Worm (Caenorhabditis elegans) whole organism, dauer: ENCODE measurements around the gene T13F3.8.

ENCODE experiments used
- unc-62 ChIP-seq: sonication (generic microtip); optimal IDR thresholded peaks from 2 replicates; lab custom pipeline; 2017; ENCODE audit warnings: missing biosample characterization, missing genetic modification reagents, missing genetic modification characterization

T13F3.8 gene

ce11 chrV:16269556-16269955 lies at the start of gene T13F3.8, which contains the start of gene fbxa-2:
T13F3.8 (plus strand) TSS chrV:16269800.
fbxa-2 (minus strand) TSS chrV:16269656.
- TF ChIP-seq unc-62 (GFP tag; lab: Kevin White, UChicago) = no peak

ce11 chrV:16220020-16220419 lies 49.6 kb upstream of the T13F3.8 start:
- no peak for TF ChIP-seq unc-62 (GFP tag; lab: Kevin White, UChicago)

ce11 chrV:16224027-16224426 lies 45.6 kb upstream of the T13F3.8 start, which contains the start of gene stdh-2:
stdh-2 (plus strand) TSS chrV:16224327.
- TF ChIP-seq unc-62 (GFP tag; lab: Kevin White, UChicago) = no peak

ce11 chrV:16225524-16226116 lies 44.0 kb upstream of the T13F3.8 start:
- TF ChIP-seq unc-62 (GFP tag; lab: Kevin White, UChicago) = no peak

ce11 chrV:16226581-16226980 lies 43.0 kb upstream of the T13F3.8 start, which contains the start of gene F11A5.13:
F11A5.13 (minus strand) TSS chrV:16226681.
- TF ChIP-seq unc-62 (GFP tag; lab: Kevin White, UChicago) = no peak

ce11 chrV:16229439-16229838 lies 40.2 kb upstream of the T13F3.8 start:
- TF ChIP-seq unc-62 (GFP tag; lab: Kevin White, UChicago) = no peak

ce11 chrV:16229896-16230295 lies 39.7 kb upstream of the T13F3.8 start, which contains the start of the genes F21H7.2 and F21H7.12:
F21H7.2 (minus strand) TSS chrV:16229996.
F21H7.12 (plus strand) TSS chrV:16230165.
- TF ChIP-seq unc-62 (GFP tag; lab: Kevin White, UChicago) = no peak

ce11 chrV:16232180-16232579 lies 37.4 kb upstream of the T13F3.8 start, which contains the start of gene gst-22:
gst-22 (minus strand) TSS chrV:16232282.
- no peak for TF ChIP-seq unc-62 (GFP tag; lab: Kevin White, UChicago)

ce11 chrV:16233624-16234023 lies 36.0 kb upstream of the T13F3.8 start, which contains the start of gene clec-233:
clec-233 (plus strand) TSS chrV:16233924.
- no peak for TF ChIP-seq unc-62 (GFP tag; lab: Kevin White, UChicago)

- TF ChIP-seq unc-62 (GFP tag; lab: Kevin White, UChicago) = no peak
Observed at ce11 chrV:16235135-16235534, 34.5 kb upstream of the T13F3.8 start, which contains the start of gene F21H7.3. F21H7.3 (minus strand) TSS chrV:16235235.

ce11 chrV:16235647-16236046 lies 34.0 kb upstream of the T13F3.8 start, which contains the start of gene srh-98:
srh-98 (minus strand) TSS chrV:16235747.
- no peak for TF ChIP-seq unc-62 (GFP tag; lab: Kevin White, UChicago)

- TF ChIP-seq unc-62 (GFP tag; lab: Kevin White, UChicago) = no peak
Observed at ce11 chrV:16237223-16237622, 32.4 kb upstream of the T13F3.8 start, which contains the start of gene F21H7.5. F21H7.5 (plus strand) TSS chrV:16237523.

ce11 chrV:16244078-16244477 lies 25.5 kb upstream of the T13F3.8 start, which contains the start of gene srh-104:
srh-104 (minus strand) TSS chrV:16244178.
- no peak for TF ChIP-seq unc-62 (GFP tag; lab: Kevin White, UChicago)

- no peak for TF ChIP-seq unc-62 (GFP tag; lab: Kevin White, UChicago)
Observed at ce11 chrV:16246579-16246978, 23.0 kb upstream of the T13F3.8 start, which contains the start of gene srh-95. srh-95 (plus strand) TSS chrV:16246879.

- TF ChIP-seq unc-62 (GFP tag; lab: Kevin White, UChicago) = no peak
Observed at ce11 chrV:16249105-16249504, 20.5 kb upstream of the T13F3.8 start.

ce11 chrV:16253687-16254086 lies 15.9 kb upstream of the T13F3.8 start, which contains the start of gene gcy-20:
gcy-20 (minus strand) TSS chrV:16253787.
- no peak for TF ChIP-seq unc-62 (GFP tag; lab: Kevin White, UChicago)

ce11 chrV:16256395-16256794 lies 13.2 kb upstream of the T13F3.8 start, which contains the start of gene bgnt-1.3:
bgnt-1.3 (minus strand) TSS chrV:16256495.
- no peak for TF ChIP-seq unc-62 (GFP tag; lab: Kevin White, UChicago)
